Fruit fly (Drosophila melanogaster) Kc167 (cell line): ENCODE results near the gene CG14232.

Experiments
- Myc ChIP-seq: fragments of >200 bp; optimal IDR thresholded peaks from 2 replicates; lab custom pipeline; 2017; ENCODE audit warnings: missing external identifiers
- Sin3A ChIP-seq: fragments of >200 bp; optimal IDR thresholded peaks from 2 replicates; lab custom pipeline; 2018; ENCODE audit warnings: missing external identifiers
- h ChIP-seq: fragments of >200 bp; optimal IDR thresholded peaks from 3 replicates; lab custom pipeline; 2018; ENCODE audit warnings: missing external identifiers
- insv ChIP-seq: fragments of >200 bp; optimal IDR thresholded peaks from 3 replicates; lab custom pipeline; 2018; ENCODE audit warnings: missing external identifiers
- psq ChIP-seq: fragments of >200 bp; optimal IDR thresholded peaks from 2 replicates; lab custom pipeline; 2017; ENCODE audit warnings: missing external identifiers
- ttk ChIP-seq: sonication (Bioruptor generic); optimal IDR thresholded peaks from 2 replicates; lab custom pipeline; 2017; ENCODE audit warnings: missing external identifiers

DNA sequence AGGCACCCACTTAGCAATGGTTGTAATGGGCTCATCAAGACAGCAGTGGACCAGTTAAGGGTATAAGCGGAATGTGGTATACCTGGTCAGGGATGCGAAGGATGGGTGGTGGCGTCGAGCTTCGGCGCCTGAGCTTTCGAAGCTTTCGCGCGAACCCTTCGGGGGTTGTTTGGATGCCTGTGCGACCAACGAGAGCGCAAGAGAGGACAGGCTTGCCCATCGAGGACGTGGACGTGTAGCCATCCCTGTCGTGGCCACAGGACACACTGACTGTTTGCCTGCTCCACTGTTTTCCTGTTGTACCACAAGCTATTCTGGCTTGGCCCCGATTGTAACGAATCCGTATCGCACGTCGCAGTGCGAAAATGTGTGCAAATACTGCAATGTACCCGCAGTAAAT is 31.2 kb upstream of the CG14232 start, which contains the start of gene CG14234:
- TF ChIP-seq psq (no peak), ttk (lab: Kevin White, UChicago) (no peak), Sin3A (no peak), Myc (lab: Kevin White, UChicago) (no peak), insv (lab: Kevin White, UChicago) (no peak), h (lab: Kevin White, UChicago) (no peak)
